Worm (Caenorhabditis elegans) whole organism, young adult: ENCODE measurements around the gene ceh-43.

Source experiments
- F33H1.4 ChIP-seq: fragments of 200-800 bp; sonication (Bioruptor generic); IDR thresholded peaks from 2 replicates; pipeline ENCODE4 v1.3.6; 2022; ENCODE audit warnings: missing genetic modification reagents, missing genetic modification characterization, missing compliant biosample characterization
- F37B4.10 ChIP-seq: fragments of 200-800 bp; sonication (Bioruptor generic); IDR thresholded peaks from 2 replicates; pipeline ENCODE4 v1.3.6; 2022; ENCODE audit warnings: missing genetic modification characterization, missing compliant biosample characterization
- T07F8.4 ChIP-seq: sonication (generic microtip); optimal IDR thresholded peaks from 2 replicates; lab custom pipeline; 2016; ENCODE audit warnings: mild to moderate bottlenecking, missing genetic modification characterization, moderate library complexity, missing compliant biosample characterization
- Y53F4B.3 ChIP-seq: fragments of 200-800 bp; sonication (Bioruptor generic); IDR thresholded peaks from 2 replicates; pipeline ENCODE4 v1.3.6; 2022; ENCODE audit warnings: missing genetic modification reagents, missing genetic modification characterization, missing compliant biosample characterization
- Y67H2A.10 ChIP-seq: fragments of 200-800 bp; sonication (Bioruptor generic); conservative IDR thresholded peaks from 2 replicates; pipeline ENCODE4 v1.3.6; 2022; ENCODE audit warnings: missing genetic modification reagents, missing genetic modification characterization, missing compliant biosample characterization
- ZK185.1 ChIP-seq: sonication (generic microtip); optimal IDR thresholded peaks from 2 replicates; lab custom pipeline; 2016; ENCODE audit warnings: mild to moderate bottlenecking, missing genetic modification characterization, missing compliant biosample characterization; ENCODE audit not compliant: poor library complexity, severe bottlenecking
- akir-1 ChIP-seq: fragments of 200-800 bp; sonication (Bioruptor generic); optimal IDR thresholded peaks from 2 replicates; lab custom pipeline; 2018; ENCODE audit warnings: mild to moderate bottlenecking, missing genetic modification characterization, moderate library complexity, missing compliant biosample characterization
- bed-2 ChIP-seq: fragments of 200-800 bp; sonication (Bioruptor generic); IDR thresholded peaks from 2 replicates; pipeline ENCODE4 v1.3.6; 2022; ENCODE audit warnings: missing genetic modification reagents, missing genetic modification characterization, missing compliant biosample characterization
- cebp-1 ChIP-seq, 2 experiments: fragments of 200-800 bp in 1 of 2; sonication (Bioruptor generic) in 1 of 2; sonication (generic microtip) in 1 of 2; IDR thresholded peaks in 1 of 2; optimal IDR thresholded peaks in 1 of 2; 2 replicates each; pipeline versions ENCODE4 v1.3.6 to Lab custom; 2017 to 2022; ENCODE audit warnings: missing compliant biosample characterization in 2 of 2, missing genetic modification characterization in 2 of 2, mild to moderate bottlenecking in 1 of 2, missing genetic modification reagents in 1 of 2, moderate library complexity in 1 of 2
- ceh-100 ChIP-seq: fragments of 200-800 bp; sonication (Bioruptor generic); IDR thresholded peaks from 2 replicates; pipeline ENCODE4 v1.3.6; 2022; ENCODE audit warnings: missing genetic modification reagents, missing genetic modification characterization, missing compliant biosample characterization
- dox-1 ChIP-seq: fragments of 200-800 bp; sonication (Bioruptor generic); IDR thresholded peaks from 2 replicates; pipeline ENCODE4 v1.3.6; 2022; ENCODE audit warnings: missing genetic modification reagents, missing genetic modification characterization, missing compliant biosample characterization
- dpl-1 ChIP-seq: fragments of 150-350 bp; optimal IDR thresholded peaks from 2 replicates; lab custom pipeline; 2014; ENCODE audit warnings: missing biosample characterization, missing genetic modification reagents, missing genetic modification characterization
- efl-1 ChIP-seq: fragments of 150-350 bp; optimal IDR thresholded peaks from 2 replicates; lab custom pipeline; 2014; ENCODE audit warnings: missing biosample characterization, missing genetic modification reagents, missing genetic modification characterization
- egrh-3 ChIP-seq: fragments of 200-800 bp; sonication (Bioruptor generic); IDR thresholded peaks from 2 replicates; pipeline ENCODE4 v1.3.6; 2022; ENCODE audit warnings: missing genetic modification reagents, missing genetic modification characterization, missing compliant biosample characterization
- him-1 ChIP-seq: sonication (generic microtip); optimal IDR thresholded peaks from 2 replicates; lab custom pipeline; 2016; ENCODE audit warnings: missing genotype, missing genetic modification reagents, missing genetic modification characterization, missing compliant biosample characterization
- hlh-12 ChIP-seq: sonication (generic microtip); optimal IDR thresholded peaks from 2 replicates; lab custom pipeline; 2016; ENCODE audit warnings: missing genetic modification characterization, missing compliant biosample characterization
- hmg-1.2 ChIP-seq: fragments of 200-800 bp; sonication (Bioruptor generic); IDR thresholded peaks from 2 replicates; pipeline ENCODE4 v1.3.6; 2022; ENCODE audit warnings: missing genetic modification reagents, missing genetic modification characterization, missing compliant biosample characterization
- hsf-1 ChIP-seq: fragments of 200-800 bp; sonication (Bioruptor generic); IDR thresholded peaks from 2 replicates; pipeline ENCODE4 v1.3.6; 2022; ENCODE audit warnings: missing genetic modification reagents, missing genetic modification characterization, missing compliant biosample characterization
- lin-26 ChIP-seq: fragments of 200-800 bp; sonication (Bioruptor generic); IDR thresholded peaks from 2 replicates; pipeline ENCODE4 v1.3.6; 2022; ENCODE audit warnings: missing genetic modification reagents, missing genetic modification characterization, missing compliant biosample characterization
- lsy-27 ChIP-seq: sonication (generic microtip); optimal IDR thresholded peaks from 2 replicates; lab custom pipeline; 2017; ENCODE audit warnings: missing genetic modification characterization, mild to moderate bottlenecking, missing compliant biosample characterization, antibody characterized with exemption, missing genotype, borderline replicate concordance; ENCODE audit not compliant: insufficient read depth
- madf-10 ChIP-seq: sonication (generic microtip); optimal IDR thresholded peaks from 2 replicates; lab custom pipeline; 2016; ENCODE audit warnings: mild to moderate bottlenecking, missing genetic modification characterization, missing compliant biosample characterization
- madf-8 ChIP-seq: fragments of 200-800 bp; sonication (Bioruptor generic); conservative IDR thresholded peaks from 2 replicates; pipeline ENCODE4 v1.3.6; 2022; ENCODE audit warnings: missing genetic modification reagents, missing genetic modification characterization, missing compliant biosample characterization
- nhr-27 ChIP-seq: fragments of 200-800 bp; sonication (Bioruptor generic); optimal IDR thresholded peaks from 2 replicates; lab custom pipeline; 2018; ENCODE audit warnings: mild to moderate bottlenecking, missing genetic modification characterization, moderate library complexity, missing compliant biosample characterization
- nhr-80 ChIP-seq: sonication (generic microtip); optimal IDR thresholded peaks from 2 replicates; lab custom pipeline; 2016; ENCODE audit warnings: missing genetic modification characterization, missing compliant biosample characterization
- rec-8 ChIP-seq, 2 experiments: sonication (generic microtip); optimal IDR thresholded peaks; 2 replicates each; lab custom pipeline; 2016; ENCODE audit warnings: mild to moderate bottlenecking in 2 of 2, missing genetic modification characterization in 2 of 2, missing genetic modification reagents in 2 of 2, missing genotype in 2 of 2, missing biosample characterization in 1 of 2, missing compliant biosample characterization in 1 of 2, moderate library complexity in 1 of 2
- repo-1 ChIP-seq: sonication (generic microtip); optimal IDR thresholded peaks from 2 replicates; lab custom pipeline; 2017; ENCODE audit warnings: mild to moderate bottlenecking, missing genetic modification characterization, missing compliant biosample characterization
- rpc-1 ChIP-seq, 2 experiments: fragments of 150-350 bp in 1 of 2; sonication (generic microtip) in 1 of 2; optimal IDR thresholded peaks; 2 replicates each; lab custom pipeline; 2014 to 2018; ENCODE audit warnings: missing biosample characterization in 1 of 2, missing genetic modification characterization in 1 of 2, missing genetic modification reagents in 1 of 2, missing genotype in 1 of 2
- snpc-1.3 ChIP-seq: sonication (generic microtip); optimal IDR thresholded peaks from 2 replicates; lab custom pipeline; 2017; ENCODE audit warnings: missing genetic modification characterization, mild to moderate bottlenecking, missing compliant biosample characterization, antibody characterized with exemption, moderate library complexity, missing genotype, missing genetic modification reagents; ENCODE audit not compliant: insufficient read depth
- somi-1 ChIP-seq: fragments of 200-800 bp; sonication (Bioruptor generic); optimal IDR thresholded peaks from 2 replicates; lab custom pipeline; 2018; ENCODE audit warnings: mild to moderate bottlenecking, missing genetic modification characterization, missing compliant biosample characterization
- sptf-2 ChIP-seq: fragments of 200-800 bp; sonication (Bioruptor generic); optimal IDR thresholded peaks from 2 replicates; lab custom pipeline; 2018; ENCODE audit warnings: mild to moderate bottlenecking, missing genetic modification characterization, missing compliant biosample characterization
- unc-130 ChIP-seq: sonication (generic microtip); optimal IDR thresholded peaks from 2 replicates; lab custom pipeline; 2016; ENCODE audit warnings: missing genetic modification reagents, missing genetic modification characterization, missing compliant biosample characterization
- unc-62 ChIP-seq: fragments of 150-350 bp; optimal IDR thresholded peaks from 2 replicates; lab custom pipeline; 2014; ENCODE audit warnings: missing biosample characterization, missing genetic modification reagents, missing genetic modification characterization
- zfh-2 ChIP-seq: fragments of 200-800 bp; sonication (Bioruptor generic); conservative IDR thresholded peaks from 2 replicates; pipeline ENCODE4 v1.3.6; 2022; ENCODE audit warnings: missing genetic modification reagents, missing genetic modification characterization, missing compliant biosample characterization
- ztf-26 ChIP-seq: sonication (generic microtip); optimal IDR thresholded peaks from 2 replicates; lab custom pipeline; 2017; ENCODE audit warnings: missing genetic modification characterization, missing compliant biosample characterization
- ztf-3 ChIP-seq: fragments of 200-800 bp; sonication (Bioruptor generic); optimal IDR thresholded peaks from 2 replicates; lab custom pipeline; 2018; ENCODE audit warnings: mild to moderate bottlenecking, missing genetic modification characterization, missing compliant biosample characterization

The ceh-43 gene

DNA sequence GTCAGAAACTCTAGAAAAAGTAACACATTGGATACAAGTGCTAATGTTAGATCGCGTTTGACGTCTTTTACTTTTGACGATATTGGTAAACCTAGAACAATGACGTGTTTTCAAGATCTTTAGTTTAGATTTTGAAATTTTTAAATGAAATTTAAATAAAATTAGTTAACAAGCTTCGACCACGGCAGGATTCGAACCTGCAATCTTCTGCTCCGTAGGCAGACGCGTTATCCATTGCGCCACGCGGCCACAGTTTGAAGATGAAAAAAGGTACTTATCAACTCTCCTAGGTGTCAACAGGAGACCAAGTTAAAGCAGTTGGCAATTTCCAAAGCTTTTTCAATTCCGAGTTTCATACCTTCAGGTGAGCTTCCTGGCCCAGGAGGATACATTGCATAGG is 386 bp downstream of the ceh-43 start (continued):
- no peak for TF ChIP-seq bed-2
- TF ChIP-seq madf-8: 0 out of 2 replicates have a peak, but pooled peaks have one; percentile 14
- no peak for TF ChIP-seq ZK185.1
- no peak for TF ChIP-seq repo-1
- TF ChIP-seq nhr-80 (tag; lab: Kevin White, UChicago): peak; percentile 40
- 0 out of 2 replicates have a peak, but pooled peaks have one; percentile 12 for TF ChIP-seq Y53F4B.3
- no peak for TF ChIP-seq F37B4.10 (GFP tag; lab: Robert Waterston, UW)
- no peak for TF ChIP-seq ztf-3 (GFP tag; lab: Kevin White, UChicago)
- peak; percentile 48; the same call in 1 of the 2 replicates for TF ChIP-seq hmg-1.2 (GFP tag; lab: Robert Waterston, UW)
- peak; percentile 72 for TF ChIP-seq him-1 (tag; lab: Kevin White, UChicago)
- no peak for TF ChIP-seq sptf-2
- peak; percentile 57 for TF ChIP-seq hlh-12 (tag; lab: Kevin White, UChicago)
- TF ChIP-seq egrh-3 (GFP tag; lab: Robert Waterston, UW): no peak
- TF ChIP-seq hsf-1: no peak
- no peak for TF ChIP-seq cebp-1 (GFP tag; IDR thresholded peaks at IDR 0.05; lab: Robert Waterston, UW)
- TF ChIP-seq cebp-1 (tag; optimal IDR thresholded peaks at IDR 0.05; lab: Kevin White, UChicago): no peak
- TF ChIP-seq lsy-27: no peak
- TF ChIP-seq dox-1 (GFP tag; lab: Robert Waterston, UW): peak; percentile 39; the same call in 1 of the 2 replicates
- no peak for TF ChIP-seq dpl-1 (GFP tag; lab: Kevin White, UChicago)
- TF ChIP-seq rec-8 (tag; optimal IDR thresholded peaks at IDR 0.05; lab: Kevin White, UChicago): peak in 1 of 2 experiments; percentile 29
- no peak for TF ChIP-seq Y67H2A.10
- peak; percentile 23 for TF ChIP-seq T07F8.4 (tag; lab: Kevin White, UChicago)
- no peak for TF ChIP-seq somi-1 (GFP tag; lab: Kevin White, UChicago)
- TF ChIP-seq unc-130 (GFP tag; lab: Kevin White, UChicago): no peak
- TF ChIP-seq snpc-1.3 (tag; lab: Kevin White, UChicago): peak; percentile 55
- peak; percentile 13 for TF ChIP-seq efl-1 (GFP tag; lab: Kevin White, UChicago)
- no peak for TF ChIP-seq ztf-26 (tag; lab: Kevin White, UChicago)
- no peak for TF ChIP-seq zfh-2
- TF ChIP-seq akir-1 (GFP tag; lab: Kevin White, UChicago): no peak

DNA sequence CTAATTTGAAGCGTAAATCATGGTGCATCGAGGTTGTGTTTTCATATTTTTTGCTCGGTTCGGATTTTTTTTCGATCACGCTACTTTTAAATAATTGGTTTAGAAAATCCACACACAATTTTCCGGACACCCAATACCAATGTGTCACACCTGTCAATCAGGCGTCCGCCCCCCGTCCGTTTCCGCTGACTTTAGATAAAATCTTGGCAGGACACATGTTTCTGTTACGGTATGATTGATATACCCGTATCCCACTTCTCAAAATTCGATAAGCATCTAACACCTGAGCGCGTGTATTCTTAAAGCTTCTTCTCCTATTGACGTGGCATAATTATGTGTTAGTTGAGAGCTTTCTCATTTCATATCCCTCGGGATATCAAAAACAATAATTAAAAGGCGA is 1.7 kb downstream of the ceh-43 start:
- no peak for TF ChIP-seq F33H1.4 (GFP tag; lab: Robert Waterston, UW)
- peak; percentile 92 for TF ChIP-seq unc-62 (GFP tag; lab: Kevin White, UChicago)

DNA sequence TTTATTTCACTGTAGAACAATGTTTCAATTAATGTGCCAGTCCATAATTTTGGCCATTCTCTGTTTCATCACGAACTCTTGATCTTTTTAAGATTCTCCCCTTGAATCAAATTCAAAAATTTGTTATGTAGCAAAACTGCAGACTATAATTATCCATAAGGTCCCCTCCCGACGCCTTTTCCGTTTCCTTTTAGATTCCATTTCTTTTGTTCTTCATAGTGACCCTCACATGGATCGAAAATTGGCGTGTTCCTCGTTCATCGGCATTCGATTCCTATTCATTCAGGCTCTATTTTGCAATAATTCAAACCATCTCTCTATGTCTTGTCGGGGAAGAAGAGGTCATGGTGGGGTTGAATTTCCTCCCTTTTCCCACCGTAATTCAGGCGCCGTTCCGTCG is 5.3 kb downstream of the ceh-43 start:
- no peak for TF ChIP-seq rpc-1 (optimal IDR thresholded peaks at IDR 0.05; lab: Kevin White, UChicago)
- TF ChIP-seq rpc-1 (tag; optimal IDR thresholded peaks at IDR 0.05; lab: Kevin White, UChicago): no peak
- TF ChIP-seq madf-8: no peak
- no peak for TF ChIP-seq him-1 (tag; lab: Kevin White, UChicago)
- no peak for TF ChIP-seq nhr-27 (tag; lab: Kevin White, UChicago)
- TF ChIP-seq lin-26 (GFP tag; lab: Robert Waterston, UW): no peak
- no peak for TF ChIP-seq ceh-100 (GFP tag; lab: Robert Waterston, UW)
- no peak for TF ChIP-seq madf-10 (tag; lab: Kevin White, UChicago)
